5 worm cellular contexts compared by ENCODE assay signal in the genomic region with DNA sequence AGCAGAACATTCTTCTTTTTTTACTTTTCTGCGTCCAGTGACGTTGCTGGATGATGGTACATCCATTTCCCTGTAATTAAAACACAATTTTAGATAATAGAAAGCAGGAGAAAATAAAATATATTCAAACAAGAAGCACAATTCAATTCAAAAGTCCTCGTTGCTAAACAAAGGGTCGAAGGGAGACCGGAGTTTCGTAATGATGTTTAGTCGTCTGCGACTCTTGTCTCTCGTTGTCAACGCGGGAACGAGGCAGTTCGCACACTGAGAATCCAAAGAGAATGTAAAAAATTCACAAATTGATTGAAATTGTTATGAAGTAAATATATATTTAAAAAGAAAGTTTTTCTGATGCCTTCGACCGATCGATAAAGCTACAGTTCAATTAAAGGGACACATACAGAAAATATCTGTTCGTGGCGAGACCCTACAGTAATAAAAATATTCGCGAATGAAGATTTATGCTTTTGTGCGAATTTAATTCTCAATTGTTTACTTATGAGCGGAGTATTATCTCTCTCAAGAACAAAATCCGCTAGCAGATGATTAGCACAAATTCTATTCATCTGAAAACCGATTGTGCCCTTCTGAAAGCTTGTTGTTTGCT.
TF ChIP-seq lines count a peak whose summit lies in the region.

A gene (minus strand): TSS at position 111 of the 607 bp plus-strand sequence.

TF ChIP-seq in whole organism, L1 larva, 84 proteins besides CTCF, POLR2A, EP300 and RAD21 (continued from another document and continues in another):
- TF ChIP-seq tlp-1 (tag; optimal IDR thresholded peaks at IDR 0.05; lab: Kevin White, UChicago) = no peak
- peak; percentile 57 to 79 for TF ChIP-seq lin-35 (GFP tag; optimal IDR thresholded peaks at IDR 0.05; lab: Kevin White, UChicago)
- peak; percentile 56 for TF ChIP-seq skn-1 (tag; optimal IDR thresholded peaks at IDR 0.05; lab: Kevin White, UChicago)
- no peak for TF ChIP-seq mdl-1 (tag; optimal IDR thresholded peaks at IDR 0.05; lab: Kevin White, UChicago)
- no peak for TF ChIP-seq ces-1 (GFP tag; optimal IDR thresholded peaks at IDR 0.05; lab: Kevin White, UChicago)
- TF ChIP-seq C04F5.9 (tag; optimal IDR thresholded peaks at IDR 0.05; lab: Kevin White, UChicago) = no peak
- no peak for TF ChIP-seq unc-130 (tag; optimal IDR thresholded peaks at IDR 0.05; lab: Kevin White, UChicago)
- peak; percentile 8 for TF ChIP-seq aly-2 (tag; optimal IDR thresholded peaks at IDR 0.05; lab: Kevin White, UChicago)
- TF ChIP-seq nhr-85 (tag; lab: Kevin White, UChicago) = peak; percentile 65
- TF ChIP-seq nhr-237 (tag; optimal IDR thresholded peaks at IDR 0.05; lab: Kevin White, UChicago) = no peak
- no peak for TF ChIP-seq fkh-4 (tag; optimal IDR thresholded peaks at IDR 0.05; lab: Kevin White, UChicago; ENCODE audit: borderline replicate concordance)
- TF ChIP-seq snu-23 (GFP tag; optimal IDR thresholded peaks at IDR 0.05; lab: Kevin White, UChicago) = peak; percentile 60
- TF ChIP-seq lin-14 (GFP tag; optimal IDR thresholded peaks at IDR 0.05; lab: Kevin White, UChicago) = no peak
- no peak for TF ChIP-seq egl-13 (tag; optimal IDR thresholded peaks at IDR 0.05; lab: Kevin White, UChicago)
- TF ChIP-seq F16B12.6 (tag; optimal IDR thresholded peaks at IDR 0.05; lab: Kevin White, UChicago) = peak; percentile 12
- TF ChIP-seq blmp-1 (tag; optimal IDR thresholded peaks at IDR 0.05; lab: Kevin White, UChicago) = no peak
- peak; percentile 5 for TF ChIP-seq C16A3.4 (tag; optimal IDR thresholded peaks at IDR 0.05; lab: Kevin White, UChicago)
- no peak for TF ChIP-seq mab-9 (GFP tag; IDR thresholded peaks at IDR 0.05; lab: Robert Waterston, UW)
- peak; percentile 7 for TF ChIP-seq lin-13 (GFP tag; optimal IDR thresholded peaks at IDR 0.05; lab: Kevin White, UChicago)
- no peak for TF ChIP-seq fkh-8 (tag; optimal IDR thresholded peaks at IDR 0.05; lab: Kevin White, UChicago)
- no peak for TF ChIP-seq pqm-1 (tag; optimal IDR thresholded peaks at IDR 0.05; lab: Kevin White, UChicago)
- no peak for TF ChIP-seq alr-1 (tag; optimal IDR thresholded peaks at IDR 0.05; lab: Kevin White, UChicago; ENCODE audit: borderline replicate concordance)
- TF ChIP-seq mep-1 (tag; optimal IDR thresholded peaks at IDR 0.05; lab: Kevin White, UChicago) = no peak
- TF ChIP-seq sox-4 (tag; optimal IDR thresholded peaks at IDR 0.05; lab: Kevin White, UChicago) = no peak
- TF ChIP-seq nhr-20 (tag; optimal IDR thresholded peaks at IDR 0.05; lab: Kevin White, UChicago) = peak; percentile 33
- no peak for TF ChIP-seq ztf-11 (tag; optimal IDR thresholded peaks at IDR 0.05; lab: Kevin White, UChicago)

TF ChIP-seq in whole organism, L3 larva, 47 proteins besides CTCF, POLR2A, EP300 and RAD21 (continued from another document):
- no peak for TF ChIP-seq daf-12 (tag; optimal IDR thresholded peaks at IDR 0.05; lab: Kevin White, UChicago)
- TF ChIP-seq snpc-4 (tag; optimal IDR thresholded peaks at IDR 0.05; lab: Kevin White, UChicago) = no peak
- no peak for TF ChIP-seq lsy-12 (tag; optimal IDR thresholded peaks at IDR 0.05; lab: Kevin White, UChicago)
- no peak for TF ChIP-seq unc-62 (GFP tag; optimal IDR thresholded peaks at IDR 0.05; lab: Kevin White, UChicago)
- no peak for TF ChIP-seq R02D3.7 (tag; optimal IDR thresholded peaks at IDR 0.05; lab: Kevin White, UChicago)
- no peak for TF ChIP-seq zag-1 (tag; optimal IDR thresholded peaks at IDR 0.05; lab: Kevin White, UChicago)
- no peak for TF ChIP-seq elt-2 (tag; optimal IDR thresholded peaks at IDR 0.05; lab: Kevin White, UChicago)
- no peak for TF ChIP-seq ceh-28 (tag; optimal IDR thresholded peaks at IDR 0.05; lab: Kevin White, UChicago)
- no peak for TF ChIP-seq pha-4 (tag; optimal IDR thresholded peaks at IDR 0.05; lab: Kevin White, UChicago)
- TF ChIP-seq eor-1 (tag; optimal IDR thresholded peaks at IDR 0.05; lab: Kevin White, UChicago) = no peak
- no peak for TF ChIP-seq ama-1 (optimal IDR thresholded peaks at IDR 0.05; lab: Kevin White, UChicago)
- no peak for TF ChIP-seq aly-2 (tag; optimal IDR thresholded peaks at IDR 0.05; lab: Kevin White, UChicago)
- no peak for TF ChIP-seq ceh-9 (tag; optimal IDR thresholded peaks at IDR 0.05; lab: Kevin White, UChicago)
- TF ChIP-seq hmg-11 (tag; optimal IDR thresholded peaks at IDR 0.05; lab: Kevin White, UChicago) = no peak
- TF ChIP-seq nhr-11 (tag; optimal IDR thresholded peaks at IDR 0.05; lab: Kevin White, UChicago) = no peak
- TF ChIP-seq mdl-1 (tag; optimal IDR thresholded peaks at IDR 0.05; lab: Kevin White, UChicago) = no peak
- TF ChIP-seq nhr-67 (tag; optimal IDR thresholded peaks at IDR 0.05; lab: Kevin White, UChicago) = no peak
- TF ChIP-seq nhr-25 (tag; optimal IDR thresholded peaks at IDR 0.05; lab: Kevin White, UChicago) = peak; percentile 30
- TF ChIP-seq elt-3 (tag; optimal IDR thresholded peaks at IDR 0.05; lab: Kevin White, UChicago) = no peak
- TF ChIP-seq ZK546.5 (tag; optimal IDR thresholded peaks at IDR 0.05; lab: Kevin White, UChicago) = no peak
- TF ChIP-seq nhr-76 (tag; optimal IDR thresholded peaks at IDR 0.05; lab: Kevin White, UChicago) = no peak
- TF ChIP-seq mml-1 (tag; optimal IDR thresholded peaks at IDR 0.05; lab: Kevin White, UChicago) = no peak
- TF ChIP-seq jun-1 (tag; optimal IDR thresholded peaks at IDR 0.05; lab: Kevin White, UChicago) = no peak

TF ChIP-seq in whole organism, L4 larva, 104 proteins besides CTCF, POLR2A, EP300 and RAD21 (continued from another document and continues in another):
- TF ChIP-seq nhr-25 (tag; optimal IDR thresholded peaks at IDR 0.05; lab: Kevin White, UChicago; ENCODE audit: borderline replicate concordance, insufficient read depth) (no peak), lin-15B (tag; optimal IDR thresholded peaks at IDR 0.05; lab: Kevin White, UChicago) (no peak), php-3 (GFP tag; IDR thresholded peaks at IDR 0.05; lab: Robert Waterston, UW) (no peak), lir-3 (tag; optimal IDR thresholded peaks at IDR 0.05; lab: Kevin White, UChicago) (no peak), vab-7 (GFP tag; IDR thresholded peaks at IDR 0.05; lab: Robert Waterston, UW) (no peak), mes-2 (tag; optimal IDR thresholded peaks at IDR 0.05; lab: Kevin White, UChicago; ENCODE audit: poor library complexity, severe bottlenecking) (peak; percentile 60), dpl-1 (GFP tag; optimal IDR thresholded peaks at IDR 0.05; lab: Kevin White, UChicago) (peak; percentile 45), tag-97 (GFP tag; IDR thresholded peaks at IDR 0.05; lab: Robert Waterston, UW) (no peak), Y75B8A.6 (GFP tag; IDR thresholded peaks at IDR 0.05; lab: Robert Waterston, UW) (no peak), ama-1 (optimal IDR thresholded peaks at IDR 0.05; lab: Kevin White, UChicago) (no peak), gei-8 (GFP tag; optimal IDR thresholded peaks at IDR 0.05; lab: Kevin White, UChicago) (no peak), daf-19 (GFP tag; conservative IDR thresholded peaks at IDR 0.05; lab: Robert Waterston, UW) (no peak), nhr-42 (GFP tag; IDR thresholded peaks at IDR 0.05; lab: Robert Waterston, UW) (no peak), nhr-48 (tag; optimal IDR thresholded peaks at IDR 0.05; lab: Kevin White, UChicago) (no peak), fkh-10 (GFP tag; optimal IDR thresholded peaks at IDR 0.05; lab: Kevin White, UChicago) (peak; percentile 3), Y48G9A.11 (GFP tag; IDR thresholded peaks at IDR 0.05; lab: Robert Waterston, UW) (no peak), zag-1 (tag; optimal IDR thresholded peaks at IDR 0.05; lab: Kevin White, UChicago) (no peak), ztf-11 (tag; optimal IDR thresholded peaks at IDR 0.05; lab: Kevin White, UChicago) (no peak), nhr-111 (GFP tag; optimal IDR thresholded peaks at IDR 0.05; lab: Kevin White, UChicago) (no peak), rbr-2 (tag; optimal IDR thresholded peaks at IDR 0.05; lab: Kevin White, UChicago) (no peak), lin-39 (tag; optimal IDR thresholded peaks at IDR 0.05; lab: Kevin White, UChicago) (no peak), egl-43 (GFP tag; IDR thresholded peaks at IDR 0.05; lab: Robert Waterston, UW) (no peak), zip-2 (tag; optimal IDR thresholded peaks at IDR 0.05; lab: Kevin White, UChicago) (no peak), lsy-2 (tag; optimal IDR thresholded peaks at IDR 0.05; lab: Kevin White, UChicago) (no peak), madf-5 (GFP tag; IDR thresholded peaks at IDR 0.05; lab: Robert Waterston, UW) (no peak), pha-4 (GFP tag; IDR thresholded peaks at IDR 0.05; lab: Robert Waterston, UW) (no peak), pha-4 (tag; optimal IDR thresholded peaks at IDR 0.05; lab: Kevin White, UChicago) (no peak), nhr-28 (tag; optimal IDR thresholded peaks at IDR 0.05; lab: Kevin White, UChicago) (no peak), nhr-76 (tag; optimal IDR thresholded peaks at IDR 0.05; lab: Kevin White, UChicago) (no peak)

TF ChIP-seq in whole organism, mixed stage, embryonic, 35 proteins besides CTCF, POLR2A, EP300 and RAD21 (continued from another document):
- TF ChIP-seq zip-8 (tag; optimal IDR thresholded peaks at IDR 0.05; lab: Kevin White, UChicago) (no peak), lin-13 (tag; optimal IDR thresholded peaks at IDR 0.05; lab: Kevin White, UChicago) (no peak), elt-3 (tag; optimal IDR thresholded peaks at IDR 0.05; lab: Kevin White, UChicago) (no peak), pha-4 (tag; optimal IDR thresholded peaks at IDR 0.05; lab: Kevin White, UChicago) (peak; percentile 6), unc-39 (tag; optimal IDR thresholded peaks at IDR 0.05; lab: Kevin White, UChicago) (no peak), ztf-11 (tag; optimal IDR thresholded peaks at IDR 0.05; lab: Kevin White, UChicago) (no peak), ham-2 (GFP tag; optimal IDR thresholded peaks at IDR 0.05; lab: Kevin White, UChicago) (no peak), elt-1 (tag; optimal IDR thresholded peaks at IDR 0.05; lab: Kevin White, UChicago; ENCODE audit: borderline replicate concordance, insufficient read depth) (no peak), bed-3 (GFP tag; optimal IDR thresholded peaks at IDR 0.05; lab: Kevin White, UChicago) (no peak), mab-5 (tag; optimal IDR thresholded peaks at IDR 0.05; lab: Kevin White, UChicago) (no peak), ceh-43 (GFP tag; optimal IDR thresholded peaks at IDR 0.05; lab: Kevin White, UChicago) (no peak), nhr-28 (tag; optimal IDR thresholded peaks at IDR 0.05; lab: Kevin White, UChicago) (no peak), drap-1 (GFP tag; optimal IDR thresholded peaks at IDR 0.05; lab: Kevin White, UChicago) (no peak)
TF ChIP-seq in whole organism, mixed stage, embryonic: peak in this region for 4.

TF ChIP-seq in whole organism, young adult, 124 proteins besides CTCF, POLR2A, EP300 and RAD21 (continued from another document and continues in another):
- TF ChIP-seq ccch-3 (GFP tag; optimal IDR thresholded peaks at IDR 0.05; lab: Kevin White, UChicago) (no peak), dox-1 (GFP tag; IDR thresholded peaks at IDR 0.05; lab: Robert Waterston, UW) (no peak), ceh-100 (GFP tag; IDR thresholded peaks at IDR 0.05; lab: Robert Waterston, UW) (no peak), lin-35 (GFP tag; optimal IDR thresholded peaks at IDR 0.05; lab: Kevin White, UChicago) (no peak), F33H1.4 (GFP tag; IDR thresholded peaks at IDR 0.05; lab: Robert Waterston, UW) (peak; percentile 73), ceh-27 (GFP tag; optimal IDR thresholded peaks at IDR 0.05; lab: Kevin White, UChicago) (no peak), tbx-9 (tag; optimal IDR thresholded peaks at IDR 0.05; lab: Kevin White, UChicago; ENCODE audit: borderline replicate concordance) (no peak), lsy-27 (tag; optimal IDR thresholded peaks at IDR 0.05; lab: Kevin White, UChicago; ENCODE audit: borderline replicate concordance, insufficient read depth) (no peak), ztf-6 (GFP tag; IDR thresholded peaks at IDR 0.05; lab: Robert Waterston, UW) (no peak), B0019.2 (GFP tag; conservative IDR thresholded peaks at IDR 0.05; lab: Robert Waterston, UW) (no peak), aptf-3 (GFP tag; IDR thresholded peaks at IDR 0.05; lab: Robert Waterston, UW) (no peak), ztf-3 (GFP tag; optimal IDR thresholded peaks at IDR 0.05; lab: Kevin White, UChicago) (no peak), let-526 (GFP tag; IDR thresholded peaks at IDR 0.05; lab: Robert Waterston, UW) (no peak), T26A5.8 (tag; optimal IDR thresholded peaks at IDR 0.05; lab: Kevin White, UChicago) (no peak), cebp-2 (GFP tag; IDR thresholded peaks at IDR 0.05; lab: Robert Waterston, UW) (no peak), nhr-120 (GFP tag; IDR thresholded peaks at IDR 0.05; lab: Robert Waterston, UW) (no peak), K12H6.12 (tag; optimal IDR thresholded peaks at IDR 0.05; lab: Kevin White, UChicago) (no peak), xnd-1 (tag; optimal IDR thresholded peaks at IDR 0.05; lab: Kevin White, UChicago) (peak; percentile 22), ztf-22 (GFP tag; optimal IDR thresholded peaks at IDR 0.05; lab: Kevin White, UChicago) (no peak), tbp1 (GFP tag; optimal IDR thresholded peaks at IDR 0.05; lab: Kevin White, UChicago) (no peak), F37B4.10 (GFP tag; IDR thresholded peaks at IDR 0.05; lab: Robert Waterston, UW) (no peak), efl-1 (GFP tag; optimal IDR thresholded peaks at IDR 0.05; lab: Kevin White, UChicago) (peak; percentile 54), lag-1 (GFP tag; IDR thresholded peaks at IDR 0.05; lab: Robert Waterston, UW) (no peak), F55B11.4 (tag; optimal IDR thresholded peaks at IDR 0.05; lab: Kevin White, UChicago; ENCODE audit: borderline replicate concordance, insufficient read depth) (no peak), Y95B8A.8 (GFP tag; IDR thresholded peaks at IDR 0.05; lab: Robert Waterston, UW) (no peak), sea-2 (GFP tag; IDR thresholded peaks at IDR 0.05; lab: Robert Waterston, UW) (no peak), F52B5.7 (tag; optimal IDR thresholded peaks at IDR 0.05; lab: Kevin White, UChicago) (no peak), bed-2 (GFP tag; IDR thresholded peaks at IDR 0.05; lab: Robert Waterston, UW) (no peak), die-1 (tag; optimal IDR thresholded peaks at IDR 0.05; lab: Kevin White, UChicago) (no peak), tlf-1 (GFP tag; optimal IDR thresholded peaks at IDR 0.05; lab: Kevin White, UChicago) (no peak), F57C9.4 (tag; optimal IDR thresholded peaks at IDR 0.05; lab: Kevin White, UChicago) (no peak), attf-3 (GFP tag; conservative IDR thresholded peaks at IDR 0.05; lab: Robert Waterston, UW) (peak; percentile 91), mes-4 (tag; optimal IDR thresholded peaks at IDR 0.05; lab: Kevin White, UChicago) (no peak), B0035.1 (tag; optimal IDR thresholded peaks at IDR 0.05; lab: Kevin White, UChicago) (no peak), lin-26 (GFP tag; IDR thresholded peaks at IDR 0.05; lab: Robert Waterston, UW) (no peak), rpc-1 (optimal IDR thresholded peaks at IDR 0.05; lab: Kevin White, UChicago) (no peak), rpc-1 (tag; optimal IDR thresholded peaks at IDR 0.05; lab: Kevin White, UChicago) (no peak), lin-40 (tag; optimal IDR thresholded peaks at IDR 0.05; lab: Kevin White, UChicago) (no peak), attf-5 (GFP tag; optimal IDR thresholded peaks at IDR 0.05; lab: Kevin White, UChicago) (no peak), mel-28 (tag; optimal IDR thresholded peaks at IDR 0.05; lab: Kevin White, UChicago; ENCODE audit: borderline replicate concordance) (no peak), madf-6 (GFP tag; IDR thresholded peaks at IDR 0.05; lab: Robert Waterston, UW) (peak; percentile 49), ceh-40 (GFP tag; IDR thresholded peaks at IDR 0.05; lab: Robert Waterston, UW) (no peak), nfyb-1 (GFP tag; IDR thresholded peaks at IDR 0.05; lab: Robert Waterston, UW) (no peak), nhr-179 (tag; optimal IDR thresholded peaks at IDR 0.05; lab: Kevin White, UChicago) (no peak), zim-3 (tag; optimal IDR thresholded peaks at IDR 0.05; lab: Kevin White, UChicago) (no peak), ztf-28 (GFP tag; IDR thresholded peaks at IDR 0.05; lab: Robert Waterston, UW) (no peak), ceh-79 (tag; optimal IDR thresholded peaks at IDR 0.05; lab: Kevin White, UChicago) (no peak), madf-8 (GFP tag; conservative IDR thresholded peaks at IDR 0.05; lab: Robert Waterston, UW) (peak; percentile 21; the same call in 1 of the 2 replicates), rcor-1 (GFP tag; IDR thresholded peaks at IDR 0.05; lab: Robert Waterston, UW) (no peak), F49E8.2 (tag; optimal IDR thresholded peaks at IDR 0.05; lab: Kevin White, UChicago; ENCODE audit: insufficient read depth) (no peak)
